Worm (Caenorhabditis elegans): ENCODE results near the gene hlh-25.

ce11 chrII:5497541-5497940 is 37.5 kb upstream of the hlh-25 start:
- no peak for TF ChIP-seq him-1 (tag; optimal IDR thresholded peaks at IDR 0.05)
- no peak for TF ChIP-seq W03F9.2 (tag; optimal IDR thresholded peaks at IDR 0.05)
- TF ChIP-seq dao-5 (tag; optimal IDR thresholded peaks at IDR 0.05) = no peak
